Fruit fly (Drosophila melanogaster) whole organism, adult: Measurements from ENCODE around the gene CG32847.

Source experiments
- CG1620 ChIP-seq: fragments of 200-800 bp; sonication (Bioruptor generic); optimal IDR thresholded peaks from 2 replicates; lab custom pipeline; 2016; ENCODE audit warnings: missing biosample characterization, missing genetic modification characterization
- Crg-1 ChIP-seq: fragments of 200-800 bp; sonication (Bioruptor generic); optimal IDR thresholded peaks from 2 replicates; lab custom pipeline; 2016; ENCODE audit warnings: missing biosample characterization, missing genetic modification characterization

DNA sequence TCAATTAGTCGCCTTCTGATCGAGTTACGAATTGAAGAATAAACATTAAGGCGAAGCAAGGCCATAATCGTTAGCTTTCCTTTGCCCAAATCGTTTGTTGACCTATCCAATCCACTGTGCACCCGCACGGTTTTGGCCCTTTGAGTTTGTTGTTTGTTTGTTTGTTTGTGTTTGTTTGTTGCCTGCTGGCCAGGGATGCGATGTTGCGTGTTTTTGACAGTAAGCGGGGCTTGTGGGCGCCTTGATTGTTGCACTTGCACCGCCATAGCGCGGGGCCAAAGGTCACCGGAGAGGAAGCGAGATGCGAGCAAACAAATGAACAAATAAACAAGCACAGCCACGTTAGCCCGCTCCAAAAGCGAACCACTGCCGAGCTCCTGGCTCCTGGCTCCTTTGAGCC, 48.4 kb downstream of the CG32847 start:
- TF ChIP-seq CG1620 (GFP tag; lab: Kevin White, UChicago) (no peak), Crg-1 (no peak)
